Fruit fly (Drosophila melanogaster) whole organism, embryonic: ENCODE measurements around the gene Tnks.

Experiments used
- Bdp1 ChIP-seq: fragments of 200-800 bp; sonication (Bioruptor generic); optimal IDR thresholded peaks from 3 replicates; lab custom pipeline; 2016; ENCODE audit warnings: missing biosample characterization, missing genetic modification characterization
- BtbVII ChIP-seq: fragments of 200-800 bp; sonication (Bioruptor generic); optimal IDR thresholded peaks from 3 replicates; lab custom pipeline; 2017; ENCODE audit warnings: missing biosample characterization, mild to moderate bottlenecking, missing genetic modification characterization
- CG10147 ChIP-seq: fragments of 200-800 bp; sonication (Bioruptor generic); optimal IDR thresholded peaks from 2 replicates; lab custom pipeline; 2019; ENCODE audit warnings: missing biosample characterization, mild to moderate bottlenecking, missing genetic modification characterization, moderate library complexity
- CG10209 ChIP-seq: fragments of 200-800 bp; sonication (Bioruptor generic); optimal IDR thresholded peaks from 3 replicates; lab custom pipeline; 2017; ENCODE audit warnings: missing biosample characterization, mild to moderate bottlenecking, missing genetic modification characterization, missing genetic modification reagents
- CG10654 ChIP-seq: fragments of 200-800 bp; sonication (Bioruptor generic); optimal IDR thresholded peaks from 2 replicates; lab custom pipeline; 2016; ENCODE audit warnings: missing biosample characterization, missing genetic modification characterization
- CG11398 ChIP-seq: fragments of 200-800 bp; sonication (Bioruptor generic); optimal IDR thresholded peaks from 2 replicates; lab custom pipeline; 2016; ENCODE audit warnings: missing biosample characterization, missing genetic modification characterization
- CG12769 ChIP-seq: fragments of 200-800 bp; sonication (Bioruptor generic); optimal IDR thresholded peaks from 2 replicates; lab custom pipeline; 2019; ENCODE audit warnings: missing biosample characterization, mild to moderate bottlenecking, missing genetic modification characterization, moderate library complexity
- CG17186 ChIP-seq: fragments of 200-800 bp; sonication (Bioruptor generic); optimal IDR thresholded peaks from 3 replicates; lab custom pipeline; 2017; ENCODE audit warnings: missing biosample characterization, missing genetic modification reagents, missing genetic modification characterization
- CG17829 ChIP-seq: fragments of 200-800 bp; optimal IDR thresholded peaks from 2 replicates; lab custom pipeline; 2019; ENCODE audit warnings: missing biosample characterization, mild to moderate bottlenecking, missing genetic modification characterization, moderate library complexity
- CG18764 ChIP-seq: fragments of 200-800 bp; sonication (Bioruptor generic); optimal IDR thresholded peaks from 3 replicates; lab custom pipeline; 2016; ENCODE audit warnings: missing biosample characterization, missing genetic modification characterization
- CG3065 ChIP-seq: fragments of 200-800 bp; sonication (Bioruptor generic); optimal IDR thresholded peaks from 2 replicates; lab custom pipeline; 2016; ENCODE audit warnings: missing biosample characterization, missing genetic modification characterization
- CG32767 ChIP-seq: fragments of 200-800 bp; sonication (Bioruptor generic); IDR thresholded peaks from 2 replicates; pipeline ENCODE4 v1.3.6; 2022; ENCODE audit warnings: missing biosample characterization, missing genetic modification characterization
- CG3281 ChIP-seq: fragments of 200-800 bp; sonication (Bioruptor generic); optimal IDR thresholded peaks from 3 replicates; lab custom pipeline; 2017; ENCODE audit warnings: missing biosample characterization, mild to moderate bottlenecking, missing genetic modification characterization
- CG3407 ChIP-seq: fragments of 200-800 bp; sonication (Bioruptor generic); optimal IDR thresholded peaks from 2 replicates; lab custom pipeline; 2018; ENCODE audit warnings: missing biosample characterization, mild to moderate bottlenecking, missing genetic modification characterization
- CG4404 ChIP-seq: fragments of 200-800 bp; sonication (Bioruptor generic); IDR thresholded peaks from 2 replicates; pipeline ENCODE4 v1.3.6; 2022; ENCODE audit warnings: missing biosample characterization, missing genetic modification characterization
- CG4424 ChIP-seq: fragments of 200-800 bp; sonication (Bioruptor generic); optimal IDR thresholded peaks from 3 replicates; lab custom pipeline; 2016; ENCODE audit warnings: missing biosample characterization, missing genetic modification characterization
- CG4707 ChIP-seq: fragments of 200-800 bp; sonication (Bioruptor generic); optimal IDR thresholded peaks from 2 replicates; lab custom pipeline; 2018; ENCODE audit warnings: missing biosample characterization, mild to moderate bottlenecking, missing genetic modification characterization, moderate library complexity
- CG4820 ChIP-seq: fragments of 200-800 bp; sonication (Bioruptor generic); optimal IDR thresholded peaks from 3 replicates; lab custom pipeline; 2016; ENCODE audit warnings: missing biosample characterization, missing genetic modification characterization
- CG7786 ChIP-seq: fragments of 200-800 bp; sonication (Bioruptor generic); optimal IDR thresholded peaks from 2 replicates; lab custom pipeline; 2016; ENCODE audit warnings: missing biosample characterization, missing genetic modification characterization
- CG8281 ChIP-seq: fragments of 200-800 bp; sonication (Bioruptor generic); optimal IDR thresholded peaks from 2 replicates; lab custom pipeline; 2018; ENCODE audit warnings: missing biosample characterization, mild to moderate bottlenecking, missing genetic modification characterization, moderate library complexity
- Dad ChIP-seq: fragments of 200-800 bp; sonication (Bioruptor generic); optimal IDR thresholded peaks from 3 replicates; lab custom pipeline; 2016; ENCODE audit warnings: missing biosample characterization, missing genetic modification characterization
- Dip3 ChIP-seq: fragments of 200-800 bp; sonication (Bioruptor generic); optimal IDR thresholded peaks from 3 replicates; lab custom pipeline; 2016; ENCODE audit warnings: missing biosample characterization, missing genetic modification characterization
- Fer1 ChIP-seq: fragments of 200-800 bp; sonication (Bioruptor generic); optimal IDR thresholded peaks from 2 replicates; lab custom pipeline; 2017; ENCODE audit warnings: missing biosample characterization, mild to moderate bottlenecking, missing genetic modification characterization
- HmgD ChIP-seq: fragments of 200-800 bp; sonication (Bioruptor generic); optimal IDR thresholded peaks from 3 replicates; lab custom pipeline; 2016; ENCODE audit warnings: missing biosample characterization, missing genetic modification characterization
- Hsf ChIP-seq: fragments of 200-800 bp; sonication (Bioruptor generic); optimal IDR thresholded peaks from 3 replicates; lab custom pipeline; 2016; ENCODE audit warnings: missing biosample characterization, missing genetic modification characterization
- Kr ChIP-seq: fragments of 200-800 bp; sonication (Bioruptor generic); optimal IDR thresholded peaks from 2 replicates; lab custom pipeline; 2017; ENCODE audit warnings: missing biosample characterization, mild to moderate bottlenecking, missing genetic modification characterization
- Med ChIP-seq: fragments of 200-800 bp; sonication (Bioruptor generic); peaks from one replicate; lab custom pipeline; 2016; ENCODE audit warnings: missing biosample characterization, missing genetic modification characterization, mild to moderate bottlenecking, inconsistent platforms, moderate library complexity
- NK7.1 ChIP-seq: fragments of 200-800 bp; sonication (Bioruptor generic); optimal IDR thresholded peaks from 3 replicates; lab custom pipeline; 2016; ENCODE audit warnings: missing biosample characterization, missing genetic modification characterization
- Nf-YB ChIP-seq: fragments of 200-800 bp; sonication (Bioruptor generic); optimal IDR thresholded peaks from 3 replicates; lab custom pipeline; 2019; ENCODE audit warnings: missing biosample characterization, mild to moderate bottlenecking, missing genetic modification characterization, moderate library complexity
- Oaz ChIP-seq: fragments of 200-800 bp; sonication (Bioruptor generic); IDR thresholded peaks from 2 replicates; pipeline ENCODE4 v1.3.6; 2022; ENCODE audit warnings: missing biosample characterization, missing genetic modification characterization
- Side ChIP-seq: fragments of 200-800 bp; sonication (Bioruptor generic); optimal IDR thresholded peaks from 2 replicates; lab custom pipeline; 2016; ENCODE audit warnings: missing biosample characterization, missing genetic modification characterization
- Six4 ChIP-seq: fragments of 200-800 bp; sonication (Bioruptor generic); optimal IDR thresholded peaks from 2 replicates; lab custom pipeline; 2016; ENCODE audit warnings: missing biosample characterization, missing genetic modification characterization
- Sry-β ChIP-seq: fragments of 200-800 bp; sonication (Bioruptor generic); optimal IDR thresholded peaks from 2 replicates; lab custom pipeline; 2018; ENCODE audit warnings: missing biosample characterization, mild to moderate bottlenecking, missing genetic modification characterization, moderate library complexity
- Trl ChIP-seq, 3 experiments: fragments of >200 bp in 2 of 3; fragments of 200-800 bp in 1 of 3; sonication (Bioruptor generic) in 1 of 3; optimal IDR thresholded peaks; 2 replicates in 1 of 3; 3 replicates in 2 of 3; lab custom pipeline; 2016 to 2017; ENCODE audit warnings: missing biosample characterization in 1 of 3, missing genetic modification characterization in 1 of 3
- Vsx1 ChIP-seq: fragments of 200-800 bp; sonication (Bioruptor generic); optimal IDR thresholded peaks from 2 replicates; lab custom pipeline; 2017; ENCODE audit warnings: missing biosample characterization, mild to moderate bottlenecking, missing genetic modification characterization, missing genetic modification reagents
- ap ChIP-seq: fragments of 200-800 bp; sonication (Bioruptor generic); IDR thresholded peaks from 2 replicates; pipeline ENCODE4 v1.3.6; 2022; ENCODE audit warnings: missing biosample characterization, missing genetic modification characterization
- chif ChIP-seq, 2 experiments: fragments of 200-800 bp; sonication (Bioruptor generic); optimal IDR thresholded peaks; 3 replicates each; lab custom pipeline; 2016; ENCODE audit warnings: missing biosample characterization in 2 of 2, missing genetic modification characterization in 2 of 2
- corto ChIP-seq: fragments of 200-800 bp; sonication (Bioruptor generic); optimal IDR thresholded peaks from 2 replicates; lab custom pipeline; 2016; ENCODE audit warnings: missing biosample characterization, mild to moderate bottlenecking, missing genetic modification characterization, moderate library complexity
- croc ChIP-seq: fragments of 200-800 bp; sonication (Bioruptor generic); conservative IDR thresholded peaks from 3 replicates; pipeline ENCODE4 v1.3.6; 2022; ENCODE audit warnings: missing biosample characterization, missing genetic modification characterization
- danr ChIP-seq: fragments of 200-800 bp; sonication (Bioruptor generic); IDR thresholded peaks from 2 replicates; pipeline ENCODE4 v1.3.6; 2022; ENCODE audit warnings: missing biosample characterization, missing genetic modification characterization
- dimm ChIP-seq: fragments of 200-800 bp; sonication (Bioruptor generic); IDR thresholded peaks from 2 replicates; pipeline ENCODE4 v1.3.6; 2022; ENCODE audit warnings: missing biosample characterization, missing genetic modification characterization
- p53 ChIP-seq: fragments of 200-800 bp; sonication (Bioruptor generic); optimal IDR thresholded peaks from 2 replicates; lab custom pipeline; 2016; ENCODE audit warnings: missing biosample characterization, missing genetic modification characterization
- peb ChIP-seq: fragments of 200-800 bp; sonication (Bioruptor generic); IDR thresholded peaks from 2 replicates; pipeline ENCODE4 v1.3.6; 2022; ENCODE audit warnings: missing biosample characterization, missing genetic modification characterization
- psq ChIP-seq: fragments of 200-800 bp; sonication (Bioruptor generic); optimal IDR thresholded peaks from 2 replicates; lab custom pipeline; 2017; ENCODE audit warnings: missing biosample characterization, missing genetic modification characterization
- sisA ChIP-seq: fragments of 200-800 bp; sonication (Bioruptor generic); IDR thresholded peaks from 2 replicates; pipeline ENCODE4 v1.3.6; 2022; ENCODE audit warnings: missing biosample characterization, missing genetic modification characterization
- slbo ChIP-seq: fragments of 200-800 bp; sonication (Bioruptor generic); IDR thresholded peaks from 2 replicates; pipeline ENCODE4 v1.3.6; 2022; ENCODE audit warnings: missing biosample characterization, missing genetic modification characterization
- slp2 ChIP-seq: fragments of 200-800 bp; sonication (Bioruptor generic); optimal IDR thresholded peaks from 2 replicates; lab custom pipeline; 2016; ENCODE audit warnings: missing biosample characterization, missing genetic modification characterization
- stwl ChIP-seq: fragments of 200-800 bp; sonication (Bioruptor generic); optimal IDR thresholded peaks from 3 replicates; lab custom pipeline; 2018; ENCODE audit warnings: missing biosample characterization, mild to moderate bottlenecking, missing genetic modification characterization, moderate library complexity
- sug ChIP-seq: fragments of 200-800 bp; optimal IDR thresholded peaks from 2 replicates; lab custom pipeline; 2019; ENCODE audit warnings: missing biosample characterization, mild to moderate bottlenecking, missing genetic modification characterization, moderate library complexity
- tna ChIP-seq: fragments of 200-800 bp; sonication (Bioruptor generic); IDR thresholded peaks from 2 replicates; pipeline ENCODE4 v1.3.6; 2022; ENCODE audit warnings: missing biosample characterization, missing genetic modification characterization; ENCODE audit not compliant: partially characterized antibody
- toy ChIP-seq: fragments of 200-800 bp; sonication (Bioruptor generic); IDR thresholded peaks from 2 replicates; pipeline ENCODE4 v1.3.6; 2022; ENCODE audit warnings: missing biosample characterization, missing genetic modification characterization
- yki ChIP-seq: fragments of >200 bp; optimal IDR thresholded peaks from 3 replicates; lab custom pipeline; 2018

Tnks gene

dm6 chr3R:25631079-25631478 lies 30.0 kb downstream of the Tnks start (continued):
- TF ChIP-seq Bdp1 (GFP tag; lab: Kevin White, UChicago) (peak; percentile 11), CG3281 (peak; percentile 48), CG3065 (GFP tag; lab: Kevin White, UChicago) (no peak), Six4 (GFP tag; lab: Kevin White, UChicago) (peak; percentile 54), CG7786 (peak; percentile 70), peb (no peak), chif (GFP tag; optimal IDR thresholded peaks at IDR 0.05; lab: Kevin White, UChicago) (peak; percentile 2 to 41), croc (peak; percentile 56), sisA (GFP tag; lab: Robert Waterston, UW) (peak; percentile 79), HmgD (GFP tag; lab: Kevin White, UChicago) (peak; percentile 32), toy (GFP tag; lab: Robert Waterston, UW) (no peak), CG4820 (GFP tag; lab: Kevin White, UChicago) (peak; percentile 67), CG17186 (GFP tag; lab: Kevin White, UChicago) (no peak), stwl (no peak), Med (peak; percentile 95), slbo (GFP tag; lab: Robert Waterston, UW) (peak; percentile 80), BtbVII (GFP tag; lab: Kevin White, UChicago) (peak; percentile 51), slp2 (GFP tag; lab: Kevin White, UChicago) (no peak), ap (GFP tag; lab: Robert Waterston, UW) (peak; percentile 29; the same call in 1 of the 2 replicates), CG10654 (GFP tag; lab: Kevin White, UChicago) (peak; percentile 45), Hsf (peak; percentile 59), Dad (peak; percentile 36), CG17829 (tag; lab: Kevin White, UChicago) (peak; percentile 52), dimm (GFP tag; lab: Robert Waterston, UW) (peak; percentile 49; the same call in 1 of the 2 replicates), Kr (no peak), yki (no peak), danr (GFP tag; lab: Robert Waterston, UW) (peak; percentile 71), CG18764 (GFP tag; lab: Kevin White, UChicago) (peak; percentile 40), CG12769 (tag; lab: Kevin White, UChicago) (peak; percentile 37), Sry-β (no peak), NK7.1 (GFP tag; lab: Kevin White, UChicago) (peak; percentile 44), CG4424 (GFP tag; lab: Kevin White, UChicago) (peak; percentile 61), psq (no peak), CG10147 (GFP tag; lab: Kevin White, UChicago) (peak; percentile 64), tna (GFP tag; lab: Robert Waterston, UW) (no peak), Side (GFP tag; lab: Kevin White, UChicago) (peak; percentile 46), Vsx1 (GFP tag; lab: Kevin White, UChicago) (no peak), Nf-YB (GFP tag; lab: Kevin White, UChicago) (no peak), Dip3 (peak; percentile 32), p53 (GFP tag; lab: Kevin White, UChicago) (no peak), CG11398 (peak; percentile 25), sug (tag; lab: Kevin White, UChicago) (peak; percentile 29), CG10209 (peak; percentile 61), CG32767 (GFP tag; lab: Robert Waterston, UW) (peak; percentile 72), Fer1 (GFP tag; lab: Kevin White, UChicago) (peak; percentile 80), corto (no peak), CG8281 (tag; lab: Kevin White, UChicago) (peak; percentile 37), Trl (optimal IDR thresholded peaks at IDR 0.05; lab: Kevin White, UChicago) (no peak), Trl (GFP tag; optimal IDR thresholded peaks at IDR 0.05; lab: Kevin White, UChicago) (peak; percentile 62), CG4404 (GFP tag; lab: Robert Waterston, UW) (peak; percentile 49; the same call in 1 of the 2 replicates), Oaz (0 out of 2 replicates have a peak, but pooled peaks have one; percentile 11), CG3407 (GFP tag; lab: Kevin White, UChicago) (peak; percentile 47), CG4707 (GFP tag; lab: Kevin White, UChicago) (peak; percentile 17)
